Worm (Caenorhabditis elegans) whole organism, L4 larva: Measurements from ENCODE around the gene glna-1.

Experiments
- D1046.2 ChIP-seq: fragments of 200-800 bp; sonication (Bioruptor generic); IDR thresholded peaks from 2 replicates; pipeline ENCODE4 v1.3.6; 2022; ENCODE audit warnings: missing genetic modification characterization, missing compliant biosample characterization
- F10B5.3 ChIP-seq: sonication (generic microtip); optimal IDR thresholded peaks from 2 replicates; lab custom pipeline; 2016; ENCODE audit warnings: mild to moderate bottlenecking, missing genetic modification characterization, missing compliant biosample characterization
- F49E8.2 ChIP-seq: sonication (generic microtip); optimal IDR thresholded peaks from 2 replicates; lab custom pipeline; 2016; ENCODE audit warnings: missing compliant biosample characterization, mild to moderate bottlenecking, missing genetic modification characterization, borderline replicate concordance
- Y48G9A.11 ChIP-seq: fragments of 200-800 bp; sonication (Bioruptor generic); IDR thresholded peaks from 2 replicates; pipeline ENCODE4 v1.3.6; 2022; ENCODE audit warnings: missing genetic modification reagents, missing genetic modification characterization, missing compliant biosample characterization
- aha-1 ChIP-seq: fragments of 150-350 bp; peaks from one replicate; lab custom pipeline; 2014; ENCODE audit warnings: missing biosample characterization, missing genetic modification characterization
- ceh-28 ChIP-seq: fragments of 150-350 bp; optimal IDR thresholded peaks from 2 replicates; lab custom pipeline; 2014; ENCODE audit warnings: missing biosample characterization, missing genetic modification reagents, missing genetic modification characterization
- ceh-44 ChIP-seq: fragments of 200-800 bp; sonication (Bioruptor generic); IDR thresholded peaks from 2 replicates; pipeline ENCODE4 v1.3.6; 2022; ENCODE audit warnings: missing genetic modification reagents, missing genetic modification characterization, missing compliant biosample characterization
- ctbp-1 ChIP-seq: fragments of 200-800 bp; sonication (Bioruptor generic); IDR thresholded peaks from 2 replicates; pipeline ENCODE4 v1.3.6; 2022; ENCODE audit warnings: missing genetic modification reagents, missing genetic modification characterization, missing compliant biosample characterization
- daf-8 ChIP-seq: fragments of 200-800 bp; sonication (Bioruptor generic); IDR thresholded peaks from 2 replicates; pipeline ENCODE4 v1.3.6; 2022; ENCODE audit warnings: missing genetic modification characterization, missing compliant biosample characterization
- dmd-6 ChIP-seq: fragments of 200-800 bp; sonication (Bioruptor generic); IDR thresholded peaks from 2 replicates; pipeline ENCODE4 v1.3.6; 2022; ENCODE audit warnings: missing genetic modification reagents, missing genetic modification characterization, missing compliant biosample characterization
- dmd-8 ChIP-seq: fragments of 200-800 bp; sonication (Bioruptor generic); IDR thresholded peaks from 2 replicates; pipeline ENCODE4 v1.3.6; 2022; ENCODE audit warnings: missing genetic modification characterization, missing compliant biosample characterization
- egl-43 ChIP-seq: fragments of 200-800 bp; sonication (Bioruptor generic); IDR thresholded peaks from 2 replicates; pipeline ENCODE4 v1.3.6; 2022; ENCODE audit warnings: missing genetic modification reagents, missing genetic modification characterization, missing compliant biosample characterization
- gei-8 ChIP-seq: fragments of 200-800 bp; sonication (Bioruptor generic); optimal IDR thresholded peaks from 2 replicates; lab custom pipeline; 2018; ENCODE audit warnings: mild to moderate bottlenecking, missing genetic modification characterization, missing compliant biosample characterization
- hif-1 ChIP-seq, 2 experiments: sonication (generic microtip); optimal IDR thresholded peaks; 2 replicates each; lab custom pipeline; 2016 to 2017; ENCODE audit warnings: missing compliant biosample characterization in 2 of 2, missing genetic modification characterization in 2 of 2, missing genetic modification reagents in 2 of 2, missing genotype in 2 of 2, mild to moderate bottlenecking in 1 of 2
- hmg-1.1 ChIP-seq: fragments of 200-800 bp; sonication (Bioruptor generic); IDR thresholded peaks from 2 replicates; pipeline ENCODE4 v1.3.6; 2022; ENCODE audit warnings: missing genetic modification reagents, missing genetic modification characterization, missing compliant biosample characterization
- lin-38 ChIP-seq: fragments of 200-800 bp; sonication (Bioruptor generic); IDR thresholded peaks from 2 replicates; pipeline ENCODE4 v1.3.6; 2022; ENCODE audit warnings: missing genetic modification reagents, missing genetic modification characterization, missing compliant biosample characterization
- lsy-2 ChIP-seq, 2 experiments: fragments of 150-350 bp in 1 of 2; sonication (generic microtip) in 1 of 2; optimal IDR thresholded peaks; 2 replicates each; lab custom pipeline; 2014 to 2017; ENCODE audit warnings: missing biosample characterization in 2 of 2, missing genetic modification characterization in 2 of 2
- madf-5 ChIP-seq, 2 experiments: fragments of 200-800 bp; sonication (Bioruptor generic); IDR thresholded peaks; 2 replicates each; pipeline ENCODE4 v1.3.6; 2022; ENCODE audit warnings: missing compliant biosample characterization in 2 of 2, missing genetic modification characterization in 2 of 2
- mep-1 ChIP-seq: fragments of 150-350 bp; sonication (generic microtip); optimal IDR thresholded peaks from 3 replicates; lab custom pipeline; 2014; ENCODE audit warnings: missing biosample characterization, missing genetic modification characterization
- nhr-10 ChIP-seq: fragments of 150-350 bp; optimal IDR thresholded peaks from 2 replicates; lab custom pipeline; 2014; ENCODE audit warnings: missing biosample characterization, missing genetic modification characterization
- nhr-11 ChIP-seq: fragments of 150-350 bp; optimal IDR thresholded peaks from 2 replicates; lab custom pipeline; 2014; ENCODE audit warnings: missing biosample characterization, missing genetic modification characterization
- nhr-28 ChIP-seq: fragments of 150-350 bp; optimal IDR thresholded peaks from 2 replicates; lab custom pipeline; 2014; ENCODE audit warnings: missing biosample characterization, missing genetic modification characterization
- nhr-41 ChIP-seq: fragments of 200-800 bp; sonication (Bioruptor generic); IDR thresholded peaks from 2 replicates; pipeline ENCODE4 v1.3.6; 2022; ENCODE audit warnings: missing genetic modification reagents, missing genetic modification characterization, missing compliant biosample characterization
- php-3 ChIP-seq: fragments of 200-800 bp; sonication (Bioruptor generic); IDR thresholded peaks from 2 replicates; pipeline ENCODE4 v1.3.6; 2022; ENCODE audit warnings: missing genetic modification reagents, missing genetic modification characterization, missing compliant biosample characterization
- sdz-12 ChIP-seq: fragments of 200-800 bp; sonication (Bioruptor generic); optimal IDR thresholded peaks from 2 replicates; lab custom pipeline; 2018; ENCODE audit warnings: mild to moderate bottlenecking, missing genetic modification characterization, missing compliant biosample characterization
- set-16 ChIP-seq: fragments of 200-800 bp; sonication (Bioruptor generic); IDR thresholded peaks from 2 replicates; pipeline ENCODE4 v1.3.6; 2022; ENCODE audit warnings: missing genetic modification reagents, missing genetic modification characterization, missing compliant biosample characterization
- spr-3 ChIP-seq: fragments of 200-800 bp; sonication (Bioruptor generic); optimal IDR thresholded peaks from 2 replicates; lab custom pipeline; 2018; ENCODE audit warnings: mild to moderate bottlenecking, missing genetic modification characterization, missing compliant biosample characterization
- unc-62 ChIP-seq, 3 experiments: fragments of 150-350 bp in 1 of 3; sonication (generic microtip); optimal IDR thresholded peaks in 2 of 3; peaks in 1 of 3; 1 replicate in 1 of 3; 2 replicates in 2 of 3; lab custom pipeline; 2014 to 2017; ENCODE audit warnings: missing biosample characterization in 3 of 3, missing genetic modification characterization in 3 of 3, missing genetic modification reagents in 3 of 3, missing genotype in 1 of 3

glna-1 gene

ce11 chrII:14733424-14733823 is at the start of gene glna-1:
glna-1 (minus strand) TSS chrII:14733524.
- TF ChIP-seq nhr-41 (GFP tag; lab: Robert Waterston, UW) = no peak
- no peak for TF ChIP-seq F10B5.3
- peak; percentile 35; the same call in 1 of the 2 replicates for TF ChIP-seq dmd-6 (GFP tag; lab: Robert Waterston, UW)
- TF ChIP-seq sdz-12 = no peak
- TF ChIP-seq egl-43 (GFP tag; lab: Robert Waterston, UW) = no peak
- no peak for TF ChIP-seq daf-8 (GFP tag; lab: Robert Waterston, UW)
- TF ChIP-seq aha-1 (tag; lab: Kevin White, UChicago) = no peak
- peak; percentile 4 for TF ChIP-seq nhr-28 (tag; lab: Kevin White, UChicago)
- TF ChIP-seq php-3 = 0 out of 2 replicates have a peak, but pooled peaks have one; percentile 18
- no peak for TF ChIP-seq F49E8.2

DNA sequence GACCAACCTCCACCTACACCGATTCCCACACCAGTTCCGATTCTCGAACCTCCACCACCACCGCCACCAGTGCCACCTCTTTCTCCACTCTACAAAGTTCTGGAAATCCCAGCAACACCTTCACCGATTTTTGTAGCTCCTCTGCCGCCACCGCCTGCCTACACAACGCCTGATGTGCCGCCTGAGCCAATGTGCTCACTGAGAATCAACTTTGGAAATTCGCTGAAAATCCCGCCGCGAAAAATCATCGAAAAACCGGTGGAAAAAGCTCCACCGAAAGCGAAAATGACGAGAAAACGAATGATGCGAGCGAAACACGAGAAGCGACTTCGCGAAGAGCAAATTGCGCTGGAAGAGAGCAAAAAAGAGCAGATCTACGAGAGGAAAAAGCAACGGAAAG is 46.5 kb upstream of the glna-1 start:
- 0 out of 2 replicates have a peak, but pooled peaks have one; percentile 7 for TF ChIP-seq egl-43 (GFP tag; lab: Robert Waterston, UW)
- no peak for TF ChIP-seq nhr-28 (tag; lab: Kevin White, UChicago)
- peak; percentile 52; the same call in 1 of the 2 replicates for TF ChIP-seq set-16 (GFP tag; lab: Robert Waterston, UW)
- TF ChIP-seq unc-62 (GFP tag; optimal IDR thresholded peaks at IDR 0.05 in 1 of 2; lab: Kevin White, UChicago) = peak in 1 of 2 experiments; percentile 8
- TF ChIP-seq unc-62 (tag; optimal IDR thresholded peaks at IDR 0.05; lab: Kevin White, UChicago) = no peak

DNA sequence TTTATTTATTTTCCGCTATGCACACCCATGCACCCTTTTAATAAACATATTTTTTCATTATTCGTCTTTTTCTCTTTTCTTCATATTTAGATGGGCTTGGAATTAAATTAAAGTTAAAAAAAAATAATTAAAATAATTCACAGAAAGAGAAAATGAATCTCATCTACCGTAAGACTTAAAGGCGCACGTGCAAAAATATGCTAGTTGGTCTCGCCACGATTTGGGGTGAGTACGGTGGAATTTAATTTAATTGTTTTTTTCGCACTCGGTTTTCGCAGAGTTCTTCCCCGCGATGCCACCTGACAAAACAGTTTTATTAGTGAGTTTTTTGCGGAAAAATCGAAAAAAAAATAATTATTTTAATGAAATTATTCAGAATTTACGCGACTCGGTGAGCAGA is 44.8 kb upstream of the glna-1 start, which contains the start of gene Y54E2A.8:
Gene Y54E2A.8, plus strand, starts transcription at position 254 of the 400 bp plus-strand sequence.
- TF ChIP-seq hif-1 (tag; optimal IDR thresholded peaks at IDR 0.05; lab: Kevin White, UChicago) (no peak), lin-38 (GFP tag; lab: Robert Waterston, UW) (0 out of 2 replicates have a peak, but pooled peaks have one; percentile 12), nhr-11 (tag; lab: Kevin White, UChicago) (no peak), ctbp-1 (GFP tag; lab: Robert Waterston, UW) (no peak), ceh-44 (GFP tag; lab: Robert Waterston, UW) (no peak), F49E8.2 (peak; percentile 12)

ce11 chrII:14772956-14773788 is 39.8 kb upstream of the glna-1 start, which contains the start of gene Y54E2A.7:
Y54E2A.7 (minus strand) TSS chrII:14773006.
- TF ChIP-seq gei-8 (GFP tag; lab: Kevin White, UChicago) (no peak), lsy-2 (tag; optimal IDR thresholded peaks at IDR 0.05; lab: Kevin White, UChicago) (no peak), php-3 (no peak)

DNA sequence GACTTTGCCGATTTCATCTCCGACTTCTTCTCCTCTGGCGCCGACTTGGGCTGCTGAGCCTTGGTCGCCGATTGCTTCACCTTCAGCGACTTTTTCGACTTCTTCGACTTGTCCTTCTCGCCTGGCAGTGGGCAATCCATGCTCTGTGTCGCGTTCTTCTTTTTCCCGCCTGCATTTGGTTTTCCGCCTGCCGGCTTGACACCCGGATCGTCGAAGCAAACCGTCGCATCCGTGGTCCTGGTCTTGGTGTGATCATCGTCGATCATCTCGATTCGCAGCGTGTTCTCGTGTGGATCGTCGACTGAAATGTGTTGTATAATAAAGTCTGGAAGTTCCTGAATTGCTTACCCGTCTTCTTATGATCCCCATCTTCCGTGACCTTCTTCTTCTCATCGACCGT is 38.8 kb upstream of the glna-1 start:
- no peak for TF ChIP-seq hif-1 (tag; optimal IDR thresholded peaks at IDR 0.05; lab: Kevin White, UChicago)
- TF ChIP-seq set-16 (GFP tag; lab: Robert Waterston, UW) = peak; percentile 69

DNA sequence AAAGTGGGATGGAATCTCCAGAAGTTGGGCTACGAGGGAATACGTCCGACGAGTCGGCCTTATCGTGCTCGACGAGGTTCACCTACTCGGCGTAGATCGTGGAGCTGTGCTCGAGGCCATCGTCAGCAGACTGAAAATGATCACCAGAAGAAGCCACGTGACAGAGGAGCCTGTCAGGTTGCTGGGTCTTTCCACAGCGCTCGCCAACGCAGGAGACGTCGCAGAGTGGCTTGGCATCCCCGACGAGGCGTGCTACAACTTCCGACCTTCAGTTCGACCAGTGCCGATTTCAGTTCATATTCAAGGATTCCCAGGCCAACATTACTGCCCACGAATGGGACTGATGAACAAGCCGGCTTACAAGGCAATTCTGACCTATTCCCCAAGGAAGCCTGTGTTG is 37.8 kb upstream of the glna-1 start:
- TF ChIP-seq mep-1 (tag; lab: Kevin White, UChicago) (no peak), unc-62 (GFP tag; optimal IDR thresholded peaks at IDR 0.05 in 1 of 2; lab: Kevin White, UChicago) (peak in 1 of 2 experiments; percentile 79), unc-62 (tag; optimal IDR thresholded peaks at IDR 0.05; lab: Kevin White, UChicago) (no peak), D1046.2 (GFP tag; lab: Robert Waterston, UW) (no peak), spr-3 (no peak), set-16 (GFP tag; lab: Robert Waterston, UW) (peak; percentile 72), dmd-8 (GFP tag; lab: Robert Waterston, UW) (no peak)

DNA sequence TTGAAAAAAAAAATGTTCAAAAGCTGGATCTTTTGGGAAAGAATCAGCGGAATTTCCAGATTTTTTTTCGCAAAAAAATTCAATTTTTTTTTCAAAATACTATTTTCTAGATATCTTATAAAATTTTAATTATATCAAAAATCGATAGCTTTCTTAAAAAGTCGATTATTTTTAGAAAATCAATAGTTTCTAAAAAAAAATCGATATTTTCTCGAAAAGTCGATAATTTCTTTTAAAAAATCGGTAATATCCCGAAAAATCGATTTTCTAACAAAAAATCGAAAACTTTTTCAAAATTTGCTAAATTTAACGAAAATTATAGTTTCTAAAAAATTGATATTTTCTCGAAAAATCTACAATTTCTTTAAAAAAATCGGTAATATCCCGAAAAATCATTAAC is 35.5 kb upstream of the glna-1 start:
- no peak for TF ChIP-seq hmg-1.1 (GFP tag; lab: Robert Waterston, UW)
- no peak for TF ChIP-seq Y48G9A.11 (GFP tag; lab: Robert Waterston, UW)
- no peak for TF ChIP-seq nhr-10 (tag; lab: Kevin White, UChicago)
- TF ChIP-seq madf-5 (GFP tag; IDR thresholded peaks at IDR 0.05; lab: Robert Waterston, UW) = no peak
- TF ChIP-seq ceh-28 = peak; percentile 61
